Fruit fly (Drosophila melanogaster): Measurements from ENCODE around the gene CG6178.

- TF ChIP-seq kay (GFP tag; ENCODE audit: borderline replicate concordance) (no peak), CG14711 (tag; optimal IDR thresholded peaks at IDR 0.05) (peak; percentile 90), pad (GFP tag; optimal IDR thresholded peaks at IDR 0.05) (peak; percentile 82)
Observed at dm6 chr3R:24161173-24161811, 9.1 kb downstream of the CG6178 start, which contains the start of the genes Myo95E and TBC1d7.

All from whole organism, adult.